Worm (Caenorhabditis elegans): Measurements from ENCODE around the gene srg-13.

Gene srg-13

DNA sequence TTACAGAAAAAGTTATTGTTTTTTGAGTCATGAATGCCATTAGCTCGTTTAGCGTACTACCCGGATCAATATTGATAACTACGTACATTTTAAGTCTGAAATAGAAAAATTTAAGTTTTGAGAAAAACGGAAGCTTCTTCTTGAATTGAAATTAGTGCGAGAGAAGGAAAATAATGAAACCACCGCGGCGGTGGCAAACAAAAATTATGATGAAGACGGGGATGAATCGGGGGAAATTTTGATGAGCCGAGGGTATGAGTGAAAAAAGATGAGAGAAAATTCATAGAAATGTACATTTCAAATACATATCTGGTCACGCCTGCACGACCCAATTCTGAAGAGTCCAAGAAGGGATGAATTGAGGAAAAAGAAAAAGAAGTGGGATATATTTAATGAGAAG is 6.8 kb upstream of the srg-13 start, which contains the start of gene T23F11.4:
TSS of gene T23F11.4 (minus strand) at position 101 of the 400 bp plus-strand sequence.
- TF ChIP-seq ceh-39 (tag; optimal IDR thresholded peaks at IDR 0.05), result no peak

DNA sequence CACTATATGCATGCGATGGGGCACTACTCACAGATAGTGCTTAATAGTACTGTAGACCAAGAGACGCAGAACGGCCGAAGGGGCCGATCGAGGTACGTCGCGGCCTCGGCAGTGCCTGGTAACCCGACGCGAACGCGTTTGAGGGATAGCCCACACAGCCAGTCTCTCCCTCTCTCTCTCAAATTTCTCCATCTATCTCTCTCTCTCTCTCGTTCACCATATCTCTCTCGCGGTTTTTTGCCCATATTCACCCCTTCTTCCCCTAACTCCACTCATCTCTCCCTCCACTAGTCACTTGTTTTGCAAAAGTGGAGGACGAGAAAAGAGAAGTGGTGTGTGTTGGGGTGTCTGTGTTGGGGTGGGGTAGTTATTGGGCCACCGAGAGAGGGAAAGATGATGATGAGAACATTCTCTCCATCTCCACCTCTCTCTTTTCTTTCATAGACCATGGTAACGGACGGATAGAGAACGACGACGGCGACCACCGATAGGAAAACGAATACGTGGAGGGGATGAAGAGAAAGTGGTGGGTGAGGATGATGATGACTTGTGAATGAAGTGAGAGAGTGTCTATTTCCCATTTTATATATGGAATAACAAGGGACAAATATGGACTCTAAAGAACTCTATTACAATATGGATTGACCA is 5.2 kb upstream of the srg-13 start:
- peak; percentile 47 for TF ChIP-seq cnd-1 (tag; optimal IDR thresholded peaks at IDR 0.05)
- TF ChIP-seq ces-1 (GFP tag; optimal IDR thresholded peaks at IDR 0.05), result peak; percentile 55
- TF ChIP-seq elt-3 (tag; optimal IDR thresholded peaks at IDR 0.05), result no peak
- no peak for TF ChIP-seq nhr-237 (tag; optimal IDR thresholded peaks at IDR 0.05)
- TF ChIP-seq pha-4 (tag; optimal IDR thresholded peaks at IDR 0.05), result peak; percentile 27
- TF ChIP-seq hlh-1 (tag; optimal IDR thresholded peaks at IDR 0.05), result peak; percentile 84
- no peak for TF ChIP-seq snpc-4 (tag; optimal IDR thresholded peaks at IDR 0.05)
- TF ChIP-seq tbx-8 (GFP tag; optimal IDR thresholded peaks at IDR 0.05), result no peak
- no peak for TF ChIP-seq flh-1 (GFP tag; optimal IDR thresholded peaks at IDR 0.05)
- no peak for TF ChIP-seq nhr-76 (tag; optimal IDR thresholded peaks at IDR 0.05)
- TF ChIP-seq ceh-39 (tag; optimal IDR thresholded peaks at IDR 0.05), result peak; percentile 3
- peak; percentile 96 for TF ChIP-seq unc-120 (tag; optimal IDR thresholded peaks at IDR 0.05; ENCODE audit: poor library complexity, severe bottlenecking)
- peak; percentile 53 for TF ChIP-seq drap-1 (GFP tag; optimal IDR thresholded peaks at IDR 0.05)
- TF ChIP-seq unc-39 (tag; optimal IDR thresholded peaks at IDR 0.05), result no peak
- TF ChIP-seq mls-2 (tag; optimal IDR thresholded peaks at IDR 0.05), result no peak
- no peak for TF ChIP-seq elt-1 (tag; optimal IDR thresholded peaks at IDR 0.05; ENCODE audit: borderline replicate concordance, insufficient read depth)
- no peak for TF ChIP-seq sem-2 (GFP tag; optimal IDR thresholded peaks at IDR 0.05)
- peak; percentile 62 for TF ChIP-seq ham-2 (GFP tag; optimal IDR thresholded peaks at IDR 0.05)
- peak; percentile 1 for TF ChIP-seq nhr-12 (tag; optimal IDR thresholded peaks at IDR 0.05)
- no peak for TF ChIP-seq blmp-1 (tag; optimal IDR thresholded peaks at IDR 0.05)
- peak; percentile 54 for TF ChIP-seq lin-13 (tag; optimal IDR thresholded peaks at IDR 0.05)
- TF ChIP-seq ztf-11 (tag; optimal IDR thresholded peaks at IDR 0.05), result no peak
- TF ChIP-seq mep-1 (tag; optimal IDR thresholded peaks at IDR 0.05), result peak; percentile 41
- TF ChIP-seq lin-32 (GFP tag; optimal IDR thresholded peaks at IDR 0.05), result no peak
- TF ChIP-seq unc-62 (GFP tag; optimal IDR thresholded peaks at IDR 0.05), result peak; percentile 73
- TF ChIP-seq M03D4.4 (tag; optimal IDR thresholded peaks at IDR 0.05), result peak; percentile 38
- no peak for TF ChIP-seq ceh-83 (GFP tag; optimal IDR thresholded peaks at IDR 0.05)
- peak; percentile 41 for TF ChIP-seq lsy-2 (tag; optimal IDR thresholded peaks at IDR 0.05)
- TF ChIP-seq mab-5 (tag; optimal IDR thresholded peaks at IDR 0.05), result no peak
- TF ChIP-seq sptf-1 (tag; optimal IDR thresholded peaks at IDR 0.05), result peak; percentile 42
- no peak for TF ChIP-seq nhr-28 (tag; optimal IDR thresholded peaks at IDR 0.05)
- TF ChIP-seq nhr-2 (tag; optimal IDR thresholded peaks at IDR 0.05), result no peak
- no peak for TF ChIP-seq bed-3 (GFP tag; optimal IDR thresholded peaks at IDR 0.05)
- TF ChIP-seq ceh-43 (GFP tag; optimal IDR thresholded peaks at IDR 0.05), result peak; percentile 40
- no peak for TF ChIP-seq zip-8 (tag; optimal IDR thresholded peaks at IDR 0.05)

DNA sequence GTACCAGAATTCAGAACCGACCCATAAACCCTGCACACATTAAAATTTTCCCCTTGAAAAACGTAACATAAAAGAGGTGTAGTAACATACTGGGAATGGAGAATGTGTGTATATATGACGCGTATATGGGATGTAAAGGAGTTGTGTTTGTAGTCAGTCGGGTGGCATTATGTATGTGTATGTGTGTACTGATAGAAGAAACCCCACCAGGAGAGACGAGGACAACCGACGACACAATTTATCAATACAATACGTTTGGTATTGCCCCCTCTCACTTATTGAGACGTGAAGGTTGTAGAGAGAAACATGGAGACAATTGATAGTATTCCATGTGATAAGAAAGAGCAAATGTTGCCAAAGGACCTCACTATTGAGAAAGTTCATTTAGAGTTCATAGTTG is 4.0 kb upstream of the srg-13 start:
- TF ChIP-seq blmp-1 (tag; optimal IDR thresholded peaks at IDR 0.05) (no peak), nhr-12 (tag; optimal IDR thresholded peaks at IDR 0.05) (no peak), snpc-4 (tag; optimal IDR thresholded peaks at IDR 0.05) (no peak), M03D4.4 (tag; optimal IDR thresholded peaks at IDR 0.05) (no peak), ceh-83 (GFP tag; optimal IDR thresholded peaks at IDR 0.05) (no peak), sptf-1 (tag; optimal IDR thresholded peaks at IDR 0.05) (no peak), unc-39 (tag; optimal IDR thresholded peaks at IDR 0.05) (no peak), nhr-2 (tag; optimal IDR thresholded peaks at IDR 0.05) (no peak), unc-62 (GFP tag; optimal IDR thresholded peaks at IDR 0.05) (no peak), ceh-43 (GFP tag; optimal IDR thresholded peaks at IDR 0.05) (no peak), nhr-237 (tag; optimal IDR thresholded peaks at IDR 0.05) (no peak), nhr-28 (tag; optimal IDR thresholded peaks at IDR 0.05) (no peak), tbx-8 (GFP tag; optimal IDR thresholded peaks at IDR 0.05) (no peak)

DNA sequence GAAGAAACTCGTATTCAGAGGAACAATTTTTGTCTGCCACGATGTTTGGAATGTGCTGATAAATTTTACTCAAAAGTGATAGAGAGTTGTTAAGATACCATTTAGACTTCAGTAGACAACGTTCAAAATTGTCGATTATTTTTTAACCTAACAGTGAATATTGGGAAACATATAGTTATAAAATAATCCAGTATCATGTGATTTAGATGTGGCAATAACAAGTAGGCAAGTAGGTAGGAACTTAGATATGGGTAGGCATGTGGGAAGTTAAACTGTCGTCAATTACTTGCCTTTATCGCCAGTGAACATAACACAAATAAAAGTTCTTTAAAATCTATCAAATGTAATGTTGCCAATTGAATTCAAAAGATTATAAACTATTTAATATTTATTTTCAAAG is 558 bp upstream of the srg-13 start, which contains the start of gene T23F11.11:
TSS of gene T23F11.11 (minus strand) at position 101 of the 400 bp plus-strand sequence.
- TF ChIP-seq lin-32 (GFP tag; optimal IDR thresholded peaks at IDR 0.05), result no peak
- no peak for TF ChIP-seq ham-2 (GFP tag; optimal IDR thresholded peaks at IDR 0.05)
- TF ChIP-seq M03D4.4 (tag; optimal IDR thresholded peaks at IDR 0.05), result no peak
- TF ChIP-seq mls-2 (tag; optimal IDR thresholded peaks at IDR 0.05), result no peak
